Worm (Caenorhabditis elegans) whole organism, L2 larva: Measurements from ENCODE around the gene esyt-2.

Source experiments
- C34F6.9 ChIP-seq: fragments of 150-350 bp; optimal IDR thresholded peaks from 2 replicates; lab custom pipeline; 2014; ENCODE audit warnings: missing biosample characterization, missing genetic modification characterization
- F13H6.1 ChIP-seq: sonication (generic microtip); optimal IDR thresholded peaks from 2 replicates; lab custom pipeline; 2016; ENCODE audit warnings: missing genetic modification characterization, missing compliant biosample characterization
- R02D3.7 ChIP-seq: fragments of 150-350 bp; optimal IDR thresholded peaks from 2 replicates; lab custom pipeline; 2014; ENCODE audit warnings: missing biosample characterization, missing genetic modification characterization
- Y55F3AM.14 ChIP-seq: fragments of 200-800 bp; sonication (Bioruptor generic); optimal IDR thresholded peaks from 2 replicates; lab custom pipeline; 2018; ENCODE audit warnings: mild to moderate bottlenecking, missing genetic modification characterization, missing compliant biosample characterization
- ZK546.5 ChIP-seq: sonication (generic microtip); optimal IDR thresholded peaks from 2 replicates; lab custom pipeline; 2017; ENCODE audit warnings: missing biosample characterization, missing genetic modification characterization
- alr-1 ChIP-seq: fragments of 150-350 bp; optimal IDR thresholded peaks from 2 replicates; lab custom pipeline; 2014; ENCODE audit warnings: missing biosample characterization, missing genetic modification characterization
- aly-2 ChIP-seq: fragments of 150-350 bp; optimal IDR thresholded peaks from 2 replicates; lab custom pipeline; 2014; ENCODE audit warnings: missing biosample characterization, missing genetic modification characterization
- ama-1 ChIP-seq: fragments of 150-350 bp; optimal IDR thresholded peaks from 2 replicates; lab custom pipeline; 2018; ENCODE audit warnings: inconsistent platforms
- blmp-1 ChIP-seq: sonication (generic microtip); optimal IDR thresholded peaks from 2 replicates; lab custom pipeline; 2017; ENCODE audit warnings: missing genetic modification characterization, mild to moderate bottlenecking, missing compliant biosample characterization, antibody characterized with exemption, moderate library complexity; ENCODE audit not compliant: insufficient read depth
- ceh-16 ChIP-seq: fragments of 150-350 bp; optimal IDR thresholded peaks from 2 replicates; lab custom pipeline; 2014; ENCODE audit warnings: missing biosample characterization, missing genetic modification characterization
- ceh-82 ChIP-seq: fragments of 150-350 bp; optimal IDR thresholded peaks from 2 replicates; lab custom pipeline; 2014; ENCODE audit warnings: missing biosample characterization, missing genetic modification characterization
- crh-2 ChIP-seq: sonication (generic microtip); optimal IDR thresholded peaks from 2 replicates; lab custom pipeline; 2017; ENCODE audit warnings: missing biosample characterization, missing genetic modification characterization
- dmd-4 ChIP-seq: sonication (generic microtip); optimal IDR thresholded peaks from 2 replicates; lab custom pipeline; 2017; ENCODE audit warnings: missing biosample characterization, missing genetic modification characterization
- egl-27 ChIP-seq: sonication (generic microtip); optimal IDR thresholded peaks from 3 replicates; lab custom pipeline; 2017; ENCODE audit warnings: missing biosample characterization, missing genetic modification reagents, missing genetic modification characterization
- elt-1 ChIP-seq: fragments of 150-350 bp; optimal IDR thresholded peaks from 2 replicates; lab custom pipeline; 2014; ENCODE audit warnings: missing biosample characterization, missing genetic modification characterization
- elt-3 ChIP-seq: sonication (generic microtip); optimal IDR thresholded peaks from 2 replicates; lab custom pipeline; 2017; ENCODE audit warnings: missing biosample characterization, missing genetic modification characterization
- fos-1 ChIP-seq: fragments of 150-350 bp; optimal IDR thresholded peaks from 2 replicates; lab custom pipeline; 2014; ENCODE audit warnings: missing biosample characterization, missing genetic modification characterization
- gmeb-1 ChIP-seq: fragments of 150-350 bp; optimal IDR thresholded peaks from 2 replicates; lab custom pipeline; 2014; ENCODE audit warnings: missing biosample characterization, missing genetic modification characterization
- lin-11 ChIP-seq: fragments of 150-350 bp; sonication (generic microtip); optimal IDR thresholded peaks from 2 replicates; lab custom pipeline; 2014; ENCODE audit warnings: missing biosample characterization, missing genetic modification characterization, inconsistent platforms, mixed read lengths
- lin-13 ChIP-seq: fragments of 150-350 bp; optimal IDR thresholded peaks from 2 replicates; lab custom pipeline; 2014; ENCODE audit warnings: missing biosample characterization, missing genetic modification reagents, missing genetic modification characterization
- lin-39 ChIP-seq: fragments of 150-350 bp; optimal IDR thresholded peaks from 2 replicates; lab custom pipeline; 2014; ENCODE audit warnings: missing biosample characterization, missing genetic modification reagents, missing genetic modification characterization
- lsy-2 ChIP-seq, 2 experiments: fragments of 150-350 bp in 1 of 2; sonication (generic microtip) in 1 of 2; optimal IDR thresholded peaks; 2 replicates each; lab custom pipeline; 2014 to 2017; ENCODE audit warnings: missing biosample characterization in 2 of 2, missing genetic modification characterization in 2 of 2
- mab-5 ChIP-seq: fragments of 150-350 bp; optimal IDR thresholded peaks from 2 replicates; lab custom pipeline; 2014; ENCODE audit warnings: missing biosample characterization, missing genetic modification characterization
- mbf-1 ChIP-seq: sonication (generic microtip); optimal IDR thresholded peaks from 2 replicates; lab custom pipeline; 2017; ENCODE audit warnings: missing biosample characterization, missing genetic modification characterization
- mdl-1 ChIP-seq, 2 experiments: fragments of 150-350 bp in 1 of 2; sonication (generic microtip) in 1 of 2; optimal IDR thresholded peaks; 2 replicates each; lab custom pipeline; 2017; ENCODE audit warnings: missing biosample characterization in 2 of 2, missing genetic modification characterization in 2 of 2
- nhr-10 ChIP-seq: sonication (generic microtip); optimal IDR thresholded peaks from 2 replicates; lab custom pipeline; 2017; ENCODE audit warnings: missing biosample characterization, missing genetic modification characterization
- nhr-11 ChIP-seq: fragments of 150-350 bp; optimal IDR thresholded peaks from 2 replicates; lab custom pipeline; 2014; ENCODE audit warnings: missing biosample characterization, missing genetic modification characterization
- nhr-12 ChIP-seq: fragments of 150-350 bp; optimal IDR thresholded peaks from 2 replicates; lab custom pipeline; 2014; ENCODE audit warnings: missing biosample characterization, missing genetic modification characterization
- nhr-129 ChIP-seq: fragments of 150-350 bp; optimal IDR thresholded peaks from 2 replicates; lab custom pipeline; 2014; ENCODE audit warnings: missing biosample characterization, missing genetic modification characterization
- nhr-21 ChIP-seq: fragments of 150-350 bp; optimal IDR thresholded peaks from 2 replicates; lab custom pipeline; 2014; ENCODE audit warnings: missing biosample characterization, missing genetic modification characterization
- nhr-23 ChIP-seq: fragments of 150-350 bp; optimal IDR thresholded peaks from 2 replicates; lab custom pipeline; 2014; ENCODE audit warnings: missing biosample characterization, missing genetic modification reagents, missing genetic modification characterization
- nhr-237 ChIP-seq: fragments of 150-350 bp; optimal IDR thresholded peaks from 2 replicates; lab custom pipeline; 2014; ENCODE audit warnings: missing biosample characterization, missing genetic modification characterization
- nhr-25 ChIP-seq: fragments of 150-350 bp; sonication (generic microtip); optimal IDR thresholded peaks from 3 replicates; lab custom pipeline; 2014; ENCODE audit warnings: missing biosample characterization, missing genetic modification characterization
- nhr-6 ChIP-seq: fragments of 150-350 bp; optimal IDR thresholded peaks from 2 replicates; lab custom pipeline; 2014; ENCODE audit warnings: missing biosample characterization, missing genetic modification characterization
- nhr-77 ChIP-seq: fragments of 150-350 bp; optimal IDR thresholded peaks from 2 replicates; lab custom pipeline; 2014; ENCODE audit warnings: missing biosample characterization, missing genetic modification characterization
- peb-1 ChIP-seq: fragments of 150-350 bp; optimal IDR thresholded peaks from 2 replicates; lab custom pipeline; 2014; ENCODE audit warnings: missing biosample characterization, missing genetic modification characterization
- sem-4 ChIP-seq: fragments of 150-350 bp; optimal IDR thresholded peaks from 2 replicates; lab custom pipeline; 2014; ENCODE audit warnings: missing biosample characterization, missing genetic modification reagents, missing genetic modification characterization
- skn-1 ChIP-seq: sonication (generic microtip); optimal IDR thresholded peaks from 2 replicates; lab custom pipeline; 2017; ENCODE audit warnings: missing biosample characterization, missing genetic modification characterization
- sma-3 ChIP-seq: sonication (generic microtip); optimal IDR thresholded peaks from 2 replicates; lab custom pipeline; 2016; ENCODE audit warnings: missing genetic modification reagents, missing genetic modification characterization, missing compliant biosample characterization
- sma-9 ChIP-seq, 2 experiments: fragments of 150-350 bp in 1 of 2; sonication (generic microtip) in 1 of 2; optimal IDR thresholded peaks; 2 replicates each; lab custom pipeline; 2014 to 2016; ENCODE audit warnings: missing genetic modification characterization in 2 of 2, mild to moderate bottlenecking in 1 of 2, missing biosample characterization in 1 of 2, missing compliant biosample characterization in 1 of 2, missing genetic modification reagents in 1 of 2, moderate library complexity in 1 of 2
- snpc-4 ChIP-seq: fragments of 150-350 bp; optimal IDR thresholded peaks from 2 replicates; lab custom pipeline; 2014; ENCODE audit warnings: missing biosample characterization, missing genetic modification characterization
- unc-39 ChIP-seq: fragments of 150-350 bp; optimal IDR thresholded peaks from 2 replicates; lab custom pipeline; 2014; ENCODE audit warnings: missing biosample characterization, missing genetic modification characterization
- unc-55 ChIP-seq: fragments of 150-350 bp; sonication (generic microtip); optimal IDR thresholded peaks from 3 replicates; lab custom pipeline; 2014; ENCODE audit warnings: missing biosample characterization, missing genetic modification reagents, missing genetic modification characterization
- unc-62 ChIP-seq: fragments of 150-350 bp; optimal IDR thresholded peaks from 2 replicates; lab custom pipeline; 2014; ENCODE audit warnings: missing biosample characterization, missing genetic modification reagents, missing genetic modification characterization
- zag-1 ChIP-seq: fragments of 150-350 bp; optimal IDR thresholded peaks from 2 replicates; lab custom pipeline; 2014; ENCODE audit warnings: missing biosample characterization, missing genetic modification characterization
- ztf-1 ChIP-seq: fragments of 200-800 bp; sonication (Bioruptor generic); conservative IDR thresholded peaks from 2 replicates; pipeline ENCODE4 v1.3.6; 2022; ENCODE audit warnings: missing genetic modification characterization, missing compliant biosample characterization
- ztf-11 ChIP-seq: sonication (generic microtip); optimal IDR thresholded peaks from 2 replicates; lab custom pipeline; 2017; ENCODE audit warnings: missing biosample characterization, missing genetic modification characterization
- ztf-4 ChIP-seq: fragments of 150-350 bp; optimal IDR thresholded peaks from 2 replicates; lab custom pipeline; 2014; ENCODE audit warnings: missing biosample characterization, missing genetic modification characterization

Gene esyt-2

ce11 chrIII:6206161-6206853, 24.5 kb downstream of the esyt-2 start, which contains the start of the genes sna-3 and rps-3:
Gene sna-3, minus strand, starts transcription at chrIII:6206211.
Gene rps-3, plus strand, starts transcription at chrIII:6206803.
- TF ChIP-seq R02D3.7 (no peak), blmp-1 (tag; lab: Kevin White, UChicago) (peak; percentile 8), unc-55 (GFP tag; lab: Kevin White, UChicago) (peak; percentile 93), snpc-4 (tag; lab: Kevin White, UChicago) (peak; percentile 63), C34F6.9 (tag; lab: Kevin White, UChicago) (peak; percentile 90), aly-2 (tag; lab: Kevin White, UChicago) (no peak), sma-9 (GFP tag; optimal IDR thresholded peaks at IDR 0.05; lab: Kevin White, UChicago) (peak; percentile 55), sma-9 (tag; optimal IDR thresholded peaks at IDR 0.05; lab: Kevin White, UChicago) (no peak), ztf-1 (no peak), mdl-1 (tag; optimal IDR thresholded peaks at IDR 0.05; lab: Kevin White, UChicago) (no peak), dmd-4 (tag; lab: Kevin White, UChicago) (no peak), nhr-237 (tag; lab: Kevin White, UChicago) (no peak), nhr-25 (tag; lab: Kevin White, UChicago) (peak; percentile 73), nhr-6 (no peak), elt-1 (no peak), mbf-1 (tag; lab: Kevin White, UChicago) (no peak), nhr-129 (tag; lab: Kevin White, UChicago) (peak; percentile 91), mab-5 (tag; lab: Kevin White, UChicago) (no peak), lin-39 (no peak), nhr-10 (tag; lab: Kevin White, UChicago) (no peak), Y55F3AM.14 (no peak), peb-1 (no peak), ztf-4 (tag; lab: Kevin White, UChicago) (no peak), elt-3 (no peak), lin-13 (GFP tag; lab: Kevin White, UChicago) (peak; percentile 81), F13H6.1 (tag; lab: Kevin White, UChicago) (peak; percentile 64), nhr-21 (tag; lab: Kevin White, UChicago) (peak; percentile 64), zag-1 (tag; lab: Kevin White, UChicago) (peak; percentile 10), egl-27 (tag; lab: Kevin White, UChicago) (peak; percentile 21), sem-4 (tag; lab: Kevin White, UChicago) (no peak), nhr-23 (no peak), ceh-16 (peak; percentile 52), ztf-11 (no peak), unc-62 (GFP tag; lab: Kevin White, UChicago) (no peak), fos-1 (peak; percentile 70), nhr-11 (tag; lab: Kevin White, UChicago) (no peak), nhr-12 (tag; lab: Kevin White, UChicago) (no peak), alr-1 (tag; lab: Kevin White, UChicago) (no peak), nhr-77 (tag; lab: Kevin White, UChicago) (no peak), ZK546.5 (peak; percentile 40), crh-2 (tag; lab: Kevin White, UChicago) (peak; percentile 90), skn-1 (tag; lab: Kevin White, UChicago) (no peak), gmeb-1 (tag; lab: Kevin White, UChicago) (peak; percentile 78), ama-1 (no peak), sma-3 (GFP tag; lab: Kevin White, UChicago) (peak; percentile 52), ceh-82 (tag; lab: Kevin White, UChicago) (no peak), lsy-2 (tag; optimal IDR thresholded peaks at IDR 0.05; lab: Kevin White, UChicago) (peak; percentile 68 to 92), unc-39 (no peak), lin-11 (tag; lab: Kevin White, UChicago) (peak; percentile 82)
